Fruit fly (Drosophila melanogaster): ENCODE measurements around the gene CG13994.

- TF ChIP-seq GATAd (GFP tag; optimal IDR thresholded peaks at IDR 0.05) (no peak), psq (GFP tag; optimal IDR thresholded peaks at IDR 0.05) (peak; percentile 96), ey (GFP tag; optimal IDR thresholded peaks at IDR 0.05) (no peak), br (GFP tag; optimal IDR thresholded peaks at IDR 0.05) (no peak), Jra (GFP tag; optimal IDR thresholded peaks at IDR 0.05) (no peak), CG32264 (GFP tag; optimal IDR thresholded peaks at IDR 0.05) (no peak)
Measured at dm6 chr2L:6100202-6100689, 37.5 kb downstream of the CG13994 start, which contains the start of gene stai.
